Fruit fly (Drosophila melanogaster) whole organism, embryonic: ENCODE results near the gene Spn28B.

Experiments
- Abd-B ChIP-seq: fragments of 200-800 bp; sonication (Bioruptor generic); optimal IDR thresholded peaks from 2 replicates; lab custom pipeline; 2018; ENCODE audit warnings: missing biosample characterization, mild to moderate bottlenecking, missing genetic modification characterization, moderate library complexity
- Ada2b ChIP-seq: fragments of 200-800 bp; sonication (Bioruptor generic); IDR thresholded peaks from 2 replicates; pipeline ENCODE4 v1.3.6; 2022; ENCODE audit warnings: missing biosample characterization, missing genetic modification characterization
- B-H2 ChIP-seq: fragments of 200-800 bp; sonication (Bioruptor generic); optimal IDR thresholded peaks from 2 replicates; lab custom pipeline; 2018; ENCODE audit warnings: missing biosample characterization, mild to moderate bottlenecking, missing genetic modification characterization
- Blimp-1 ChIP-seq: fragments of 200-800 bp; sonication (Bioruptor generic); optimal IDR thresholded peaks from 3 replicates; lab custom pipeline; 2018; ENCODE audit warnings: missing biosample characterization, missing genetic modification characterization, mild to moderate bottlenecking, moderate library complexity, missing genetic modification reagents
- CG10267 ChIP-seq: fragments of 200-800 bp; sonication (Bioruptor generic); optimal IDR thresholded peaks from 2 replicates; lab custom pipeline; 2018; ENCODE audit warnings: missing biosample characterization, mild to moderate bottlenecking, missing genetic modification characterization, moderate library complexity
- CG10274 ChIP-seq: fragments of 200-800 bp; sonication (Bioruptor generic); optimal IDR thresholded peaks from 3 replicates; lab custom pipeline; 2017; ENCODE audit warnings: missing biosample characterization, mild to moderate bottlenecking, missing genetic modification characterization
- CG10321 ChIP-seq: fragments of 200-800 bp; sonication (Bioruptor generic); IDR thresholded peaks from 2 replicates; pipeline ENCODE4 v1.3.6; 2022; ENCODE audit warnings: missing biosample characterization, missing genetic modification characterization
- CG10565 ChIP-seq: fragments of 200-800 bp; sonication (Bioruptor generic); optimal IDR thresholded peaks from 3 replicates; lab custom pipeline; 2016; ENCODE audit warnings: missing biosample characterization, mild to moderate bottlenecking, missing genetic modification characterization
- CG11093 ChIP-seq: fragments of 200-800 bp; sonication (Bioruptor generic); IDR thresholded peaks from 3 replicates; pipeline ENCODE4 v1.3.6; 2022; ENCODE audit warnings: missing biosample characterization, missing genetic modification characterization
- CG11723 ChIP-seq: fragments of 200-800 bp; sonication (Bioruptor generic); optimal IDR thresholded peaks from 2 replicates; lab custom pipeline; 2017; ENCODE audit warnings: missing biosample characterization, mild to moderate bottlenecking, missing genetic modification characterization
- CG1233 ChIP-seq: fragments of 200-800 bp; sonication (Bioruptor generic); optimal IDR thresholded peaks from 4 replicates; lab custom pipeline; 2018; ENCODE audit warnings: missing biosample characterization, mild to moderate bottlenecking, missing genetic modification characterization
- CG12769 ChIP-seq: fragments of 200-800 bp; sonication (Bioruptor generic); optimal IDR thresholded peaks from 2 replicates; lab custom pipeline; 2019; ENCODE audit warnings: missing biosample characterization, mild to moderate bottlenecking, missing genetic modification characterization, moderate library complexity
- CG17829 ChIP-seq: fragments of 200-800 bp; optimal IDR thresholded peaks from 2 replicates; lab custom pipeline; 2019; ENCODE audit warnings: missing biosample characterization, mild to moderate bottlenecking, missing genetic modification characterization, moderate library complexity
- CG18619 ChIP-seq: fragments of 200-800 bp; sonication (Bioruptor generic); optimal IDR thresholded peaks from 3 replicates; lab custom pipeline; 2017; ENCODE audit warnings: missing biosample characterization, mild to moderate bottlenecking, missing genetic modification characterization
- CG2678 ChIP-seq: fragments of 200-800 bp; sonication (Bioruptor generic); optimal IDR thresholded peaks from 3 replicates; lab custom pipeline; 2019; ENCODE audit warnings: missing biosample characterization, mild to moderate bottlenecking, missing genetic modification characterization, moderate library complexity
- CG30431 ChIP-seq: fragments of 200-800 bp; sonication (Bioruptor generic); optimal IDR thresholded peaks from 2 replicates; lab custom pipeline; 2017; ENCODE audit warnings: missing biosample characterization, missing genetic modification characterization
- CG3065 ChIP-seq: fragments of 200-800 bp; sonication (Bioruptor generic); optimal IDR thresholded peaks from 2 replicates; lab custom pipeline; 2016; ENCODE audit warnings: missing biosample characterization, missing genetic modification characterization
- CG3281 ChIP-seq: fragments of 200-800 bp; sonication (Bioruptor generic); optimal IDR thresholded peaks from 3 replicates; lab custom pipeline; 2017; ENCODE audit warnings: missing biosample characterization, mild to moderate bottlenecking, missing genetic modification characterization
- CG42726 ChIP-seq: fragments of 200-800 bp; sonication (Bioruptor generic); IDR thresholded peaks from 2 replicates; pipeline ENCODE4 v1.3.6; 2022; ENCODE audit warnings: missing biosample characterization, missing genetic modification characterization; ENCODE audit not compliant: partially characterized antibody
- CG4820 ChIP-seq: fragments of 200-800 bp; sonication (Bioruptor generic); optimal IDR thresholded peaks from 3 replicates; lab custom pipeline; 2016; ENCODE audit warnings: missing biosample characterization, missing genetic modification characterization
- CG4854 ChIP-seq: fragments of 200-800 bp; sonication (Bioruptor generic); optimal IDR thresholded peaks from 2 replicates; lab custom pipeline; 2016; ENCODE audit warnings: missing biosample characterization, missing genetic modification characterization, inconsistent platforms
- CG6654 ChIP-seq: fragments of 200-800 bp; sonication (Bioruptor generic); optimal IDR thresholded peaks from 2 replicates; lab custom pipeline; 2017; ENCODE audit warnings: missing biosample characterization, mild to moderate bottlenecking, missing genetic modification characterization
- CG7987 ChIP-seq: fragments of 200-800 bp; sonication (Bioruptor generic); optimal IDR thresholded peaks from 2 replicates; lab custom pipeline; 2018; ENCODE audit warnings: missing biosample characterization, mild to moderate bottlenecking, missing genetic modification characterization, moderate library complexity
- CHES-1-like ChIP-seq: fragments of 200-800 bp; sonication (Bioruptor generic); optimal IDR thresholded peaks from 2 replicates; lab custom pipeline; 2016; ENCODE audit warnings: missing biosample characterization, missing genetic modification characterization
- CrebB ChIP-seq: fragments of 200-800 bp; sonication (Bioruptor generic); optimal IDR thresholded peaks from 3 replicates; lab custom pipeline; 2018; ENCODE audit warnings: missing biosample characterization, mild to moderate bottlenecking, missing genetic modification characterization
- Dip2 ChIP-seq: fragments of 200-800 bp; sonication (Bioruptor generic); IDR thresholded peaks from 2 replicates; pipeline ENCODE4 v1.3.6; 2022; ENCODE audit warnings: missing biosample characterization, missing genetic modification characterization
- E2f2 ChIP-seq: fragments of 200-800 bp; sonication (Bioruptor generic); IDR thresholded peaks from 2 replicates; pipeline ENCODE4 v1.3.6; 2022; ENCODE audit warnings: missing biosample characterization, missing genetic modification characterization
- GATAe ChIP-seq: fragments of 200-800 bp; sonication (Bioruptor generic); conservative IDR thresholded peaks from 2 replicates; pipeline ENCODE4 v1.3.6; 2022; ENCODE audit warnings: missing biosample characterization, missing genetic modification characterization
- Hmr ChIP-seq: fragments of 200-800 bp; sonication (Bioruptor generic); optimal IDR thresholded peaks from 3 replicates; lab custom pipeline; 2017; ENCODE audit warnings: mild to moderate bottlenecking, missing biosample characterization, missing genetic modification reagents, missing genetic modification characterization
- Jarid2 ChIP-seq: fragments of 200-800 bp; sonication (Bioruptor generic); optimal IDR thresholded peaks from 3 replicates; lab custom pipeline; 2017; ENCODE audit warnings: mild to moderate bottlenecking, missing biosample characterization, missing genetic modification reagents, missing genetic modification characterization
- NK7.1 ChIP-seq: fragments of 200-800 bp; sonication (Bioruptor generic); optimal IDR thresholded peaks from 3 replicates; lab custom pipeline; 2016; ENCODE audit warnings: missing biosample characterization, missing genetic modification characterization
- Xrp1 ChIP-seq: fragments of 200-800 bp; sonication (Bioruptor generic); IDR thresholded peaks from 2 replicates; pipeline ENCODE4 v1.3.6; 2022; ENCODE audit warnings: missing biosample characterization, missing genetic modification characterization
- YL-1 ChIP-seq: fragments of 200-800 bp; sonication (Bioruptor generic); optimal IDR thresholded peaks from 3 replicates; lab custom pipeline; 2017; ENCODE audit warnings: missing biosample characterization, mild to moderate bottlenecking, missing genetic modification characterization
- ac ChIP-seq: fragments of 200-800 bp; sonication (Bioruptor generic); optimal IDR thresholded peaks from 3 replicates; lab custom pipeline; 2017; ENCODE audit warnings: missing biosample characterization, mild to moderate bottlenecking, missing genetic modification characterization
- caup ChIP-seq: fragments of 200-800 bp; sonication (Bioruptor generic); optimal IDR thresholded peaks from 3 replicates; lab custom pipeline; 2017; ENCODE audit warnings: missing biosample characterization, mild to moderate bottlenecking, missing genetic modification characterization, moderate library complexity; ENCODE audit not compliant: severe bottlenecking
- croc ChIP-seq: fragments of 200-800 bp; sonication (Bioruptor generic); conservative IDR thresholded peaks from 3 replicates; pipeline ENCODE4 v1.3.6; 2022; ENCODE audit warnings: missing biosample characterization, missing genetic modification characterization
- dm ChIP-seq: fragments of 200-800 bp; sonication (Bioruptor generic); optimal IDR thresholded peaks from 3 replicates; lab custom pipeline; 2016; ENCODE audit warnings: missing biosample characterization, missing genetic modification characterization
- esg ChIP-seq: fragments of 200-800 bp; sonication (Bioruptor generic); conservative IDR thresholded peaks from 2 replicates; pipeline ENCODE4 v1.3.6; 2022; ENCODE audit warnings: missing biosample characterization, missing genetic modification characterization
- gsb ChIP-seq: fragments of 200-800 bp; sonication (Bioruptor generic); IDR thresholded peaks from 2 replicates; pipeline ENCODE4 v1.3.6; 2022; ENCODE audit warnings: missing biosample characterization, missing genetic modification characterization
- hbn ChIP-seq: fragments of 200-800 bp; sonication (Bioruptor generic); IDR thresholded peaks from 2 replicates; pipeline ENCODE4 v1.3.6; 2022; ENCODE audit warnings: missing biosample characterization, missing genetic modification characterization; ENCODE audit not compliant: partially characterized antibody
- mld ChIP-seq: fragments of 200-800 bp; sonication (Bioruptor generic); IDR thresholded peaks from 3 replicates; pipeline ENCODE4 v1.3.6; 2022; ENCODE audit warnings: missing biosample characterization, missing genetic modification characterization; ENCODE audit not compliant: partially characterized antibody
- nom ChIP-seq: fragments of 200-800 bp; sonication (Bioruptor generic); optimal IDR thresholded peaks from 2 replicates; lab custom pipeline; 2017; ENCODE audit warnings: missing biosample characterization, missing genetic modification characterization, mild to moderate bottlenecking, moderate library complexity, missing genetic modification reagents
- pum ChIP-seq: fragments of 200-800 bp; sonication (Bioruptor generic); optimal IDR thresholded peaks from 2 replicates; lab custom pipeline; 2016; ENCODE audit warnings: missing biosample characterization, missing genetic modification characterization
- stwl ChIP-seq: fragments of 200-800 bp; sonication (Bioruptor generic); optimal IDR thresholded peaks from 3 replicates; lab custom pipeline; 2018; ENCODE audit warnings: missing biosample characterization, mild to moderate bottlenecking, missing genetic modification characterization, moderate library complexity
- tio ChIP-seq: fragments of 200-800 bp; sonication (Bioruptor generic); optimal IDR thresholded peaks from 2 replicates; lab custom pipeline; 2017; ENCODE audit warnings: missing biosample characterization, missing genetic modification characterization, inconsistent platforms
- tll ChIP-seq, 2 experiments: fragments of 200-800 bp in 1 of 2; fragments of >200 bp in 1 of 2; sonication (Bioruptor generic) in 1 of 2; optimal IDR thresholded peaks; 2 replicates each; lab custom pipeline; 2017 to 2019; ENCODE audit warnings: missing biosample characterization in 2 of 2, missing genetic modification characterization in 2 of 2, mild to moderate bottlenecking in 1 of 2, moderate library complexity in 1 of 2
- vnd ChIP-seq: fragments of 200-800 bp; sonication (Bioruptor generic); IDR thresholded peaks from 3 replicates; pipeline ENCODE4 v1.3.6; 2022; ENCODE audit warnings: missing biosample characterization, missing genetic modification characterization; ENCODE audit not compliant: partially characterized antibody
- wek ChIP-seq: fragments of 200-800 bp; sonication (Bioruptor generic); optimal IDR thresholded peaks from 3 replicates; lab custom pipeline; 2018; ENCODE audit warnings: missing biosample characterization, mild to moderate bottlenecking, missing genetic modification characterization, moderate library complexity

The Spn28B gene

DNA sequence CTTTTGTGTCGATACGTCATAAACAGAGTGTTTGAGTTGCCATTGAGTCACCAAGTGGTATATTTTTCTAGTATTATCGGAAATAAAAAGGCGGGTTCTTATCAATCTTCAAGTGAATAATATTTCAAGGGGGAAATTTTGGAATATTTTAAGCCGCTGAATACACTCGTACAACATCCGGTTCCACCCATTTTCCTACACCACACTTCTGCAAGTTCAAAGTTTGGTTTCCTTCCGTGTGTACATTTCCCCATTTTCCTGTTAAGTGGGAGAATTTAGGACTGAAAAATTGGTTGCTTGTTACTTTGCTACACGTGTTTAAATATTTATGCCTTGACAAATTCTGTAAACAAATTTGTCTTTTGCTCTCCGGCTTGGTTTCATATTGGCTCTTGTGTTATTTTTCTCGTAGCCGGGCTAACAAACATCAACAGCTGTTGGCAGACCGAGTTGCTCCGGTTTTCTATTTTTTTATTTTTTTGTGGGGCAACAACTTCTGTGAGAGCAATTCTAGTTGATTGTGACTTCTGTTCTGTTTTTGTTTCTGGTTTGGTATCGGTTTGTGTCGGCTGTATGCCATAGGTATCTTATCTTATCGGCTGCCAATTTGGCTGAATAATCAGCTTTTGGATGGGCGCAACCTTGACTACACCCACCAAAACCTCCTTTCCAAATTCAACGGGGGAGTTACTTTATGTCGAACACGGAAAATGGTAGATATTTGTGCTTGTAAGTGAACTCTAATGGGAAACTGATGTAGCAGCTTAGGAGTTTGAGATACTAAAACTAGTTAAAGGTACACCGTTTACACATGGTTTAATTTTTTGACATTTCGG is 9.8 kb upstream of the Spn28B start (continued):
- TF ChIP-seq CHES-1-like (GFP tag; lab: Kevin White, UChicago): no peak
- no peak for TF ChIP-seq Dip2 (GFP tag; lab: Robert Waterston, UW)
- no peak for TF ChIP-seq dm (GFP tag; lab: Kevin White, UChicago)
- TF ChIP-seq Xrp1 (GFP tag; lab: Robert Waterston, UW): peak; percentile 8; the same call in 1 of the 2 replicates
- TF ChIP-seq stwl (tag; lab: Kevin White, UChicago): no peak
- TF ChIP-seq CG42726: no peak
- TF ChIP-seq Blimp-1 (GFP tag; lab: Kevin White, UChicago): peak; percentile 5
- TF ChIP-seq tll (GFP tag; optimal IDR thresholded peaks at IDR 0.05; lab: Kevin White, UChicago): no peak
- TF ChIP-seq caup (GFP tag; lab: Kevin White, UChicago): peak; percentile 38
- TF ChIP-seq wek (GFP tag; lab: Kevin White, UChicago): no peak
- TF ChIP-seq croc (GFP tag; lab: Robert Waterston, UW): no peak
- no peak for TF ChIP-seq CG1233 (GFP tag; lab: Kevin White, UChicago)
- TF ChIP-seq CG11723 (GFP tag; lab: Kevin White, UChicago): no peak
- TF ChIP-seq Abd-B (GFP tag; lab: Kevin White, UChicago): no peak
- no peak for TF ChIP-seq Jarid2 (GFP tag; lab: Kevin White, UChicago)
- peak; percentile 17 for TF ChIP-seq CG18619 (GFP tag; lab: Kevin White, UChicago)
- TF ChIP-seq vnd (GFP tag; lab: Robert Waterston, UW): no peak
- no peak for TF ChIP-seq CrebB (tag; lab: Kevin White, UChicago)
- peak; percentile 85 for TF ChIP-seq GATAe (GFP tag; lab: Robert Waterston, UW)
- TF ChIP-seq CG17829 (tag; lab: Kevin White, UChicago): no peak
- peak; percentile 11 for TF ChIP-seq YL-1 (GFP tag; lab: Kevin White, UChicago)
- no peak for TF ChIP-seq pum
- no peak for TF ChIP-seq CG7987
- peak; percentile 31 for TF ChIP-seq CG3281
- TF ChIP-seq CG6654 (GFP tag; lab: Kevin White, UChicago): no peak
- 0 out of 2 replicates have a peak, but pooled peaks have one; percentile 5 for TF ChIP-seq CG10321 (GFP tag; lab: Robert Waterston, UW)
- TF ChIP-seq CG3065 (GFP tag; lab: Kevin White, UChicago): no peak
- no peak for TF ChIP-seq E2f2 (GFP tag; lab: Robert Waterston, UW)
- TF ChIP-seq mld (GFP tag; lab: Robert Waterston, UW): no peak
- TF ChIP-seq gsb (GFP tag; lab: Robert Waterston, UW): no peak
- no peak for TF ChIP-seq CG10565 (GFP tag; lab: Kevin White, UChicago)
- TF ChIP-seq CG30431 (GFP tag; lab: Kevin White, UChicago): no peak
- no peak for TF ChIP-seq CG10274 (GFP tag; lab: Kevin White, UChicago)
- TF ChIP-seq nom (GFP tag; lab: Kevin White, UChicago): no peak
- TF ChIP-seq CG10267: no peak
- peak; percentile 41 for TF ChIP-seq Hmr (GFP tag; lab: Kevin White, UChicago)
- no peak for TF ChIP-seq esg (GFP tag; lab: Robert Waterston, UW)
- TF ChIP-seq CG12769: no peak
- no peak for TF ChIP-seq B-H2 (GFP tag; lab: Kevin White, UChicago)
- no peak for TF ChIP-seq CG4820 (GFP tag; lab: Kevin White, UChicago)
- TF ChIP-seq CG4854: no peak
- TF ChIP-seq Ada2b: no peak
- no peak for TF ChIP-seq ac (GFP tag; lab: Kevin White, UChicago)
- TF ChIP-seq NK7.1 (GFP tag; lab: Kevin White, UChicago): no peak
- peak; percentile 44 for TF ChIP-seq CG2678 (tag; lab: Kevin White, UChicago)
- TF ChIP-seq CG11093 (GFP tag; lab: Robert Waterston, UW): no peak
- no peak for TF ChIP-seq tio (GFP tag; lab: Kevin White, UChicago)
- no peak for TF ChIP-seq hbn
